Worm (Caenorhabditis elegans): Measurements from ENCODE around the gene arrd-3.

arrd-3 gene

DNA sequence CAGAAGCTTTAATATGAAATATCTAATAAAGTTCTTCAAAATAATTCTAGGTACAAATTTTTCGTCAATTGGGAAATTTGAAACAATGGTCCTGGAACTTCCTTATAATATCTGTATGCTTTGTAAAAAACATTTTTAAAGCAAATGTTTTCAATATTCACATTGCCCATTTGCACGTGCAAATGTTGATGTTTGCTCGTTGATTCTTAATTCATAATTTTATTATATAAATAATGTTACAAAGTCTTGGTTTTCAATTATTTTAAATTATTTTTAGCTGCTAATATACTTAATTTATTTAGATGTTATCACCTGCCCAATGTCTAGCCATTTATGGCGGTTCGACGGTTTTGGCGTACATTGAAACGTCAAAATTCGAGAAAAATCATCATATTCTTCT, 9.6 kb downstream of the arrd-3 start, which contains the start of gene M176.11:
TSS of gene M176.11 (plus strand) at position 301 of the 400 bp plus-strand sequence.
- TF ChIP-seq bed-3 (GFP tag; optimal IDR thresholded peaks at IDR 0.05) (no peak), nhr-237 (tag; optimal IDR thresholded peaks at IDR 0.05) (no peak), zip-8 (tag; optimal IDR thresholded peaks at IDR 0.05) (no peak), ham-2 (GFP tag; optimal IDR thresholded peaks at IDR 0.05) (no peak), ceh-83 (GFP tag; optimal IDR thresholded peaks at IDR 0.05) (no peak), unc-120 (tag; optimal IDR thresholded peaks at IDR 0.05; ENCODE audit: poor library complexity, severe bottlenecking) (no peak), mab-5 (tag; optimal IDR thresholded peaks at IDR 0.05) (no peak), ceh-39 (tag; optimal IDR thresholded peaks at IDR 0.05) (no peak), sem-2 (GFP tag; optimal IDR thresholded peaks at IDR 0.05) (no peak), nhr-28 (tag; optimal IDR thresholded peaks at IDR 0.05) (no peak), pha-4 (tag; optimal IDR thresholded peaks at IDR 0.05) (no peak), mls-2 (tag; optimal IDR thresholded peaks at IDR 0.05) (no peak), cnd-1 (tag; optimal IDR thresholded peaks at IDR 0.05) (no peak), ces-1 (GFP tag; optimal IDR thresholded peaks at IDR 0.05) (no peak), unc-62 (GFP tag; optimal IDR thresholded peaks at IDR 0.05) (no peak), elt-1 (tag; optimal IDR thresholded peaks at IDR 0.05; ENCODE audit: borderline replicate concordance, insufficient read depth) (no peak), lin-32 (GFP tag; optimal IDR thresholded peaks at IDR 0.05) (no peak), nhr-76 (tag; optimal IDR thresholded peaks at IDR 0.05) (no peak), tbx-8 (GFP tag; optimal IDR thresholded peaks at IDR 0.05) (no peak)

- TF ChIP-seq drap-1 (GFP tag; optimal IDR thresholded peaks at IDR 0.05): no peak
- TF ChIP-seq blmp-1 (tag; optimal IDR thresholded peaks at IDR 0.05): no peak
- no peak for TF ChIP-seq ztf-11 (tag; optimal IDR thresholded peaks at IDR 0.05)
- TF ChIP-seq lsy-2 (tag; optimal IDR thresholded peaks at IDR 0.05): no peak
- TF ChIP-seq cnd-1 (tag; optimal IDR thresholded peaks at IDR 0.05): no peak
- TF ChIP-seq flh-1 (GFP tag; optimal IDR thresholded peaks at IDR 0.05): no peak
- TF ChIP-seq nhr-76 (tag; optimal IDR thresholded peaks at IDR 0.05): no peak
- no peak for TF ChIP-seq bed-3 (GFP tag; optimal IDR thresholded peaks at IDR 0.05)
- no peak for TF ChIP-seq zip-8 (tag; optimal IDR thresholded peaks at IDR 0.05)
- TF ChIP-seq nhr-28 (tag; optimal IDR thresholded peaks at IDR 0.05): no peak
Observed at ce11 chrII:9426076-9426475, 13.7 kb downstream of the arrd-3 start, which contains the start of gene M176.10. M176.10 (minus strand) TSS chrII:9426176.

ce11 chrII:9427644-9428043, 15.3 kb downstream of the arrd-3 start, which contains the start of gene M176.5:
M176.5 (minus strand) TSS chrII:9427744.
- no peak for TF ChIP-seq nhr-237 (tag; optimal IDR thresholded peaks at IDR 0.05)
- TF ChIP-seq unc-120 (tag; optimal IDR thresholded peaks at IDR 0.05; ENCODE audit: poor library complexity, severe bottlenecking): no peak
- TF ChIP-seq cnd-1 (tag; optimal IDR thresholded peaks at IDR 0.05): no peak
- TF ChIP-seq mep-1 (tag; optimal IDR thresholded peaks at IDR 0.05): no peak
- TF ChIP-seq ceh-39 (tag; optimal IDR thresholded peaks at IDR 0.05): no peak
- no peak for TF ChIP-seq bed-3 (GFP tag; optimal IDR thresholded peaks at IDR 0.05)
- TF ChIP-seq pha-4 (tag; optimal IDR thresholded peaks at IDR 0.05): no peak
- TF ChIP-seq ces-1 (GFP tag; optimal IDR thresholded peaks at IDR 0.05): no peak
- TF ChIP-seq flh-1 (GFP tag; optimal IDR thresholded peaks at IDR 0.05): no peak
- TF ChIP-seq ceh-43 (GFP tag; optimal IDR thresholded peaks at IDR 0.05): no peak
- no peak for TF ChIP-seq ham-2 (GFP tag; optimal IDR thresholded peaks at IDR 0.05)
- TF ChIP-seq nhr-12 (tag; optimal IDR thresholded peaks at IDR 0.05): no peak

- TF ChIP-seq elt-3 (tag; optimal IDR thresholded peaks at IDR 0.05) (no peak), zip-8 (tag; optimal IDR thresholded peaks at IDR 0.05) (no peak), ces-1 (GFP tag; optimal IDR thresholded peaks at IDR 0.05) (peak; percentile 27), nhr-237 (tag; optimal IDR thresholded peaks at IDR 0.05) (no peak)
Observed at ce11 chrII:9431119-9431518, 18.8 kb downstream of the arrd-3 start.

- TF ChIP-seq ceh-39 (tag; optimal IDR thresholded peaks at IDR 0.05) (no peak), unc-39 (tag; optimal IDR thresholded peaks at IDR 0.05) (no peak), nhr-12 (tag; optimal IDR thresholded peaks at IDR 0.05) (no peak), mab-5 (tag; optimal IDR thresholded peaks at IDR 0.05) (no peak), nhr-28 (tag; optimal IDR thresholded peaks at IDR 0.05) (no peak), sem-2 (GFP tag; optimal IDR thresholded peaks at IDR 0.05) (no peak), M03D4.4 (tag; optimal IDR thresholded peaks at IDR 0.05) (no peak), mep-1 (tag; optimal IDR thresholded peaks at IDR 0.05) (no peak)
Observed at ce11 chrII:9433609-9434008, 21.3 kb downstream of the arrd-3 start, which contains the start of gene kin-15. kin-15 (minus strand) TSS chrII:9433709.
